Worm (Caenorhabditis elegans) whole organism, L3 larva: ENCODE data around the gene bca-1.

Source experiments
- ZK546.5 ChIP-seq: sonication (generic microtip); optimal IDR thresholded peaks from 2 replicates; lab custom pipeline; 2017; ENCODE audit warnings: missing biosample characterization, missing genetic modification characterization
- aly-2 ChIP-seq: fragments of 150-350 bp; optimal IDR thresholded peaks from 2 replicates; lab custom pipeline; 2014; ENCODE audit warnings: missing biosample characterization, missing genetic modification characterization
- ama-1 ChIP-seq: fragments of 150-350 bp; optimal IDR thresholded peaks from 2 replicates; lab custom pipeline; 2018
- ceh-82 ChIP-seq: fragments of 150-350 bp; optimal IDR thresholded peaks from 2 replicates; lab custom pipeline; 2014; ENCODE audit warnings: missing biosample characterization, missing genetic modification characterization
- elt-2 ChIP-seq: sonication (generic microtip); optimal IDR thresholded peaks from 2 replicates; lab custom pipeline; 2016; ENCODE audit warnings: missing genetic modification reagents, mild to moderate bottlenecking, missing genetic modification characterization, missing compliant biosample characterization
- fkh-10 ChIP-seq: sonication (generic microtip); optimal IDR thresholded peaks from 2 replicates; lab custom pipeline; 2017; ENCODE audit warnings: missing biosample characterization, missing genetic modification reagents, missing genetic modification characterization
- fkh-2 ChIP-seq: fragments of 150-350 bp; optimal IDR thresholded peaks from 2 replicates; lab custom pipeline; 2014; ENCODE audit warnings: missing biosample characterization, missing genetic modification reagents, missing genetic modification characterization
- jun-1 ChIP-seq: fragments of 150-350 bp; optimal IDR thresholded peaks from 2 replicates; lab custom pipeline; 2014; ENCODE audit warnings: missing biosample characterization, missing genetic modification reagents, missing genetic modification characterization
- nhr-12 ChIP-seq: fragments of 150-350 bp; optimal IDR thresholded peaks from 2 replicates; lab custom pipeline; 2014; ENCODE audit warnings: missing biosample characterization, missing genetic modification characterization
- nhr-237 ChIP-seq: fragments of 150-350 bp; optimal IDR thresholded peaks from 2 replicates; lab custom pipeline; 2014; ENCODE audit warnings: missing biosample characterization, missing genetic modification characterization
- nhr-77 ChIP-seq: fragments of 150-350 bp; optimal IDR thresholded peaks from 2 replicates; lab custom pipeline; 2014; ENCODE audit warnings: missing biosample characterization, missing genetic modification characterization
- pha-4 ChIP-seq: fragments of 150-350 bp; optimal IDR thresholded peaks from 2 replicates; lab custom pipeline; 2014; ENCODE audit warnings: missing biosample characterization, missing genetic modification reagents, missing genetic modification characterization
- snpc-4 ChIP-seq: fragments of 150-350 bp; optimal IDR thresholded peaks from 2 replicates; lab custom pipeline; 2014; ENCODE audit warnings: missing biosample characterization, missing genetic modification characterization
- ztf-4 ChIP-seq: fragments of 150-350 bp; optimal IDR thresholded peaks from 2 replicates; lab custom pipeline; 2014; ENCODE audit warnings: missing biosample characterization, missing genetic modification characterization

DNA sequence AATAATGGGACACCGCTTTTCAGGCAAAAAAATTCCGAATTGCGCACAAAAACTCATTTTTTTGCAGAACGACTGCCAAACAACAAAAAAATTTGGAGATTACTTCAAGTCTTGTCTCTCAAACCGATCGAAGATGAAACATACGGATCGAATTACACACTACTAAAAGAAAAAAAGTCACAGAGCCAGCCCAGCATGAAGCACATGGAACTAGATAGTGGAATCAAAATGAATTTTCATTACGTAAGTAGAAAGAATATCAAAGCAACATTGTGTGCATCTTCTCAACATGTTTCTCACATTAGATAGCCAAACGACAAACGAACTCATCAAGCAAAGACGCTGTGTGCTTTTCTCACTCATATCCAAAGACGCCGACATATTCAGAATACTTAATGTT is 16.6 kb upstream of the bca-1 start:
- no peak for TF ChIP-seq nhr-77
- no peak for TF ChIP-seq ZK546.5 (tag; lab: Kevin White, UChicago)
- no peak for TF ChIP-seq ceh-82 (tag; lab: Kevin White, UChicago)
- no peak for TF ChIP-seq nhr-237
- TF ChIP-seq fkh-2 (tag; lab: Kevin White, UChicago) = no peak
- no peak for TF ChIP-seq jun-1 (tag; lab: Kevin White, UChicago)
- TF ChIP-seq snpc-4 (tag; lab: Kevin White, UChicago) = no peak
- TF ChIP-seq aly-2 (tag; lab: Kevin White, UChicago) = no peak
- TF ChIP-seq nhr-12 (tag; lab: Kevin White, UChicago) = no peak
- no peak for TF ChIP-seq ama-1 (lab: Kevin White, UChicago)
- no peak for TF ChIP-seq elt-2 (tag; lab: Kevin White, UChicago)
- TF ChIP-seq ztf-4 (tag; lab: Kevin White, UChicago) = no peak
- no peak for TF ChIP-seq pha-4 (tag; lab: Kevin White, UChicago)
- TF ChIP-seq fkh-10 (GFP tag; lab: Kevin White, UChicago) = no peak
